Fruit fly (Drosophila melanogaster) Kc167 (cell line): ENCODE data around the gene CG6454.

ENCODE experiments used
- Myc ChIP-seq: fragments of >200 bp; optimal IDR thresholded peaks from 2 replicates; lab custom pipeline; 2017; ENCODE audit warnings: missing external identifiers
- Sin3A ChIP-seq: fragments of >200 bp; optimal IDR thresholded peaks from 2 replicates; lab custom pipeline; 2018; ENCODE audit warnings: missing external identifiers
- h ChIP-seq: fragments of >200 bp; optimal IDR thresholded peaks from 3 replicates; lab custom pipeline; 2018; ENCODE audit warnings: missing external identifiers
- insv ChIP-seq: fragments of >200 bp; optimal IDR thresholded peaks from 3 replicates; lab custom pipeline; 2018; ENCODE audit warnings: missing external identifiers
- psq ChIP-seq: fragments of >200 bp; optimal IDR thresholded peaks from 2 replicates; lab custom pipeline; 2017; ENCODE audit warnings: missing external identifiers
- ttk ChIP-seq: sonication (Bioruptor generic); optimal IDR thresholded peaks from 2 replicates; lab custom pipeline; 2017; ENCODE audit warnings: missing external identifiers

Gene CG6454

dm6 chr3R:24357698-24358097 lies 8.7 kb downstream of the CG6454 start, which contains the start of gene Golgin84:
Gene Golgin84, minus strand, starts transcription at chr3R:24357938.
- TF ChIP-seq Myc (lab: Kevin White, UChicago) = no peak
- no peak for TF ChIP-seq Sin3A (lab: Kevin White, UChicago)
- TF ChIP-seq ttk (lab: Kevin White, UChicago) = no peak
- TF ChIP-seq psq (lab: Kevin White, UChicago) = no peak
- no peak for TF ChIP-seq insv (lab: Kevin White, UChicago)
- no peak for TF ChIP-seq h (lab: Kevin White, UChicago)

- TF ChIP-seq ttk (lab: Kevin White, UChicago) (no peak), insv (lab: Kevin White, UChicago) (no peak), Myc (lab: Kevin White, UChicago) (no peak), psq (lab: Kevin White, UChicago) (no peak), Sin3A (lab: Kevin White, UChicago) (no peak), h (lab: Kevin White, UChicago) (no peak)
Observed at dm6 chr3R:24359957-24360356, 11.0 kb downstream of the CG6454 start, which contains the start of gene CG18528. Gene CG18528, minus strand, starts transcription at chr3R:24360144.

DNA sequence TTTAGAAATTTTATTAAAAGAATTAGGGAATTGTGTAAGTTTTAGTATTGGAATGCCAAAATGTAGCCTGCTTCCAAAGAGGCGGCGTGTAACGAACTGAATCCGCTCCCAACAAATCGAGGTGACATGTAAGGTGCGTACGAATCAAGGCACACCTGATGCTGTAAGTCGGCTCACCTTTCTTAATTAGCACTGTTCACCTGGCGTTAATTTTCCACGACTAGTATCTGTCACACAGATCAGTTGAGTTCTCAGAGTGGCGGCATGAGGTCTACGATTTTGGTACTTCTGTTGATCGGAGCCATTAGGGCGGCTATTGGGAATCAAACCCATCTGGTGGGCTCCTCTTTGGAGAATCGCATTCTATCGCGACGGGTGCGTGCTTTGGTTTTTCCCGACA lies 12.6 kb downstream of the CG6454 start, which contains the start of the genes CG5762 and CG33339:
Gene CG5762 (minus strand): TSS at position 101 of the 400 bp plus-strand sequence.
Gene CG33339 (plus strand): TSS at position 265 of the 400 bp plus-strand sequence.
- TF ChIP-seq psq (lab: Kevin White, UChicago) (no peak), Myc (lab: Kevin White, UChicago) (no peak), insv (lab: Kevin White, UChicago) (no peak), h (lab: Kevin White, UChicago) (no peak), Sin3A (lab: Kevin White, UChicago) (no peak), ttk (lab: Kevin White, UChicago) (no peak)

dm6 chr3R:24362838-24363237 lies 13.9 kb downstream of the CG6454 start, which contains the start of gene CG33340:
Gene CG33340, plus strand, starts transcription at chr3R:24363138.
- TF ChIP-seq insv (lab: Kevin White, UChicago) (no peak), Myc (lab: Kevin White, UChicago) (no peak), psq (lab: Kevin White, UChicago) (no peak), Sin3A (lab: Kevin White, UChicago) (no peak), ttk (lab: Kevin White, UChicago) (no peak)

DNA sequence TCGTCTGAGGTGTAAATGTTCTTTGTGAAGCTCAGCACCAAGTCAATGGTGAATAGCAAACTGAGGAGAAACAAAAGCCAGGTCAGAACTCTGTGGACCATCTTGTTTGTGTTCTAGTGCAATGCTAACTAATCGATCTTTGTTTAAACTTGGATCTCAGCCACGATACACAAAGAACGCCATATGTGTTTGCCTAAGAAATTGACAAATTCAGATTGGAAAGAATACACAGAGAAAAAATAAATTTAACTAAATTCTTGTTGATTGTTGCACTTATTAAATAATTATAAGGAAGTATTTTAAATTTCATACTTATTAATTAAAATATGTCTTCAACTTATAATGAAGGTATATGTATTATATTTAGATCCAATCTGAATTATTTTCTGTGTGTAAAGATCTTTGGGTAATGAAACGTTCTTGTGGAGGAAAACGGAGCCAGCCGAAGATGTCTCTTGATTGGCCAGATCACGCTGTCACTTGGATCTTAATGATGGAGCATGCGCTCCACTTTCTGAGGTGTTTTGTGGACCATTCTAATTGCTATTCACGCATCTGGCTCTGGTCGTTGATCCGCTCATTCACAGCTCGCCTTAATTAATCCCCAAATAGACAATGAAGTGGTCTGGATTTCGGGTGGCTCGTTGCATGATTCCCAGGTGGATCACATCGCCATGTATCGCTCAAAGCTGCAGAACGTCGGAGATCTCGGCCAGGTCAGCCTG lies 16.1 kb downstream of the CG6454 start, which contains the start of the genes CG17784 and CG13613:
Gene CG17784 (minus strand): TSS at position 101 of the 725 bp plus-strand sequence.
Gene CG13613 (plus strand): TSS at position 675 of the 725 bp plus-strand sequence.
- TF ChIP-seq Sin3A (lab: Kevin White, UChicago) (no peak), insv (lab: Kevin White, UChicago) (no peak), Myc (lab: Kevin White, UChicago) (no peak), h (lab: Kevin White, UChicago) (no peak), psq (lab: Kevin White, UChicago) (no peak), ttk (lab: Kevin White, UChicago) (no peak)

DNA sequence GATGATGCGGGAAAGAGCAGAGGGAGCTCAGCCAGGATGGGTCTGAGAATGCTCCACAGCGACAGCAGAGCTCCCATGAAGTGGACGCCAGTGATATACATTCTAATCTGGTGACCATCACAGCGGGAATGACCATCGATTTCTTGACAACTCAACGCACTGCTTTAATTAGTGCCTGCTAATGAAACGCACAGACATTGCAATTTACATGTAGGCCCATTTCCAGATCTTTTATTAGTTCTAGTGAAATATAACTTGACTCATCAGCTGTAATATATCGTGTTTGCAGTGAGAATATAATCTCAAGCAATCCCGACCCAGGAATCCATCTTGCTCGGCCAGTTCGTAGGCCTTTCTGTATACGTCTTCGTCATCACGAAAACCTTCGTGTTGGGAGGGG lies 18.1 kb downstream of the CG6454 start, which contains the start of gene CG42811:
Gene CG42811 (minus strand): TSS at position 101 of the 400 bp plus-strand sequence.
- TF ChIP-seq psq (lab: Kevin White, UChicago) = no peak
- TF ChIP-seq Myc (lab: Kevin White, UChicago) = no peak
- no peak for TF ChIP-seq insv (lab: Kevin White, UChicago)
- TF ChIP-seq h (lab: Kevin White, UChicago) = no peak
- TF ChIP-seq ttk (lab: Kevin White, UChicago) = no peak
- TF ChIP-seq Sin3A (lab: Kevin White, UChicago) = no peak

DNA sequence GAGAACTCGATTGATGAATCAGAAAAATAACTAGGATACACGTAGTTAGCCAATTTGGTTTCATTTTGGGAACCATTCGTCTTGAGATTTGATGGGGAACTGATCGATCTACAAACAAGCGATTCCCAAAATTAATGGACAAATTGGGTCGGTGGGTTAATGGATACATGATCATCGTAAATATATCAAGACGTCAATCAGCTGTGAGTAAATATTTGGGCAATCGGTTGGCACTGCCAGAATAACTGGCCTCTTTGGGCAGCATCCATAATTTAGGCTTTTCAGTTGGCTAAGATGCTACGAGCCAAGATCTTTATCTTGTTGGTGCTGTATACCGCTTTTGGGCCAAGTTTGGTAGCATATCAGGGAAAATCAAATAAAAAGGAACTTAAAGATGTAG lies 19.1 kb downstream of the CG6454 start, which contains the start of the genes CG42812 and CG33341:
Gene CG42812 (minus strand): TSS at position 101 of the 400 bp plus-strand sequence.
Gene CG33341 (plus strand): TSS at position 295 of the 400 bp plus-strand sequence.
- no peak for TF ChIP-seq ttk (lab: Kevin White, UChicago)
- no peak for TF ChIP-seq Sin3A (lab: Kevin White, UChicago)
- TF ChIP-seq psq (lab: Kevin White, UChicago) = no peak
- no peak for TF ChIP-seq h (lab: Kevin White, UChicago)
- TF ChIP-seq insv (lab: Kevin White, UChicago) = no peak
- no peak for TF ChIP-seq Myc (lab: Kevin White, UChicago)

dm6 chr3R:24369268-24369667 lies 20.3 kb downstream of the CG6454 start, which contains the start of gene CG13614:
Gene CG13614, plus strand, starts transcription at chr3R:24369568.
- TF ChIP-seq psq (lab: Kevin White, UChicago) (no peak), Sin3A (lab: Kevin White, UChicago) (no peak), insv (lab: Kevin White, UChicago) (no peak), Myc (lab: Kevin White, UChicago) (no peak), h (lab: Kevin White, UChicago) (no peak), ttk (lab: Kevin White, UChicago) (no peak)

dm6 chr3R:24372662-24373061 lies 23.7 kb downstream of the CG6454 start, which contains the start of gene CG17782:
Gene CG17782, minus strand, starts transcription at chr3R:24372762.
- no peak for TF ChIP-seq psq (lab: Kevin White, UChicago)
- no peak for TF ChIP-seq Sin3A (lab: Kevin White, UChicago)
- TF ChIP-seq ttk (lab: Kevin White, UChicago) = no peak
- no peak for TF ChIP-seq Myc (lab: Kevin White, UChicago)
- no peak for TF ChIP-seq h (lab: Kevin White, UChicago)
- no peak for TF ChIP-seq insv (lab: Kevin White, UChicago)

- TF ChIP-seq Myc (lab: Kevin White, UChicago) (no peak), h (lab: Kevin White, UChicago) (no peak), insv (lab: Kevin White, UChicago) (no peak), Sin3A (lab: Kevin White, UChicago) (no peak), ttk (lab: Kevin White, UChicago) (no peak), psq (lab: Kevin White, UChicago) (no peak)
Observed at dm6 chr3R:24375561-24375960, 26.6 kb downstream of the CG6454 start, which contains the start of gene CG17781. Gene CG17781, minus strand, starts transcription at chr3R:24375661.
